Fruit fly (Drosophila melanogaster) S2 (cell line): Measurements from ENCODE around the gene hh.

Experiments
- CG8478 ChIP-seq: fragments of >200 bp; optimal IDR thresholded peaks from 2 replicates; lab custom pipeline; 2018
- CTCF ChIP-seq, 2 experiments: fragments of >200 bp; optimal IDR thresholded peaks; 2 replicates each; lab custom pipeline; 2018

The hh gene

dm6 chr3R:23126241-23127022 lies 15.3 kb downstream of the hh start, which contains the start of gene CG31365:
Gene CG31365, minus strand, starts transcription at chr3R:23126422.
- TF ChIP-seq CTCF (optimal IDR thresholded peaks at IDR 0.05; lab: Kevin White, UChicago) = no peak
- no peak for TF ChIP-seq CG8478 (lab: Kevin White, UChicago)

dm6 chr3R:23120933-23121332 lies 20.8 kb downstream of the hh start:
- TF ChIP-seq CTCF (optimal IDR thresholded peaks at IDR 0.05; lab: Kevin White, UChicago) (no peak), CG8478 (lab: Kevin White, UChicago) (no peak)

dm6 chr3R:23119873-23120272 lies 21.8 kb downstream of the hh start:
- no peak for TF ChIP-seq CTCF (optimal IDR thresholded peaks at IDR 0.05; lab: Kevin White, UChicago)
- no peak for TF ChIP-seq CG8478 (lab: Kevin White, UChicago)

DNA sequence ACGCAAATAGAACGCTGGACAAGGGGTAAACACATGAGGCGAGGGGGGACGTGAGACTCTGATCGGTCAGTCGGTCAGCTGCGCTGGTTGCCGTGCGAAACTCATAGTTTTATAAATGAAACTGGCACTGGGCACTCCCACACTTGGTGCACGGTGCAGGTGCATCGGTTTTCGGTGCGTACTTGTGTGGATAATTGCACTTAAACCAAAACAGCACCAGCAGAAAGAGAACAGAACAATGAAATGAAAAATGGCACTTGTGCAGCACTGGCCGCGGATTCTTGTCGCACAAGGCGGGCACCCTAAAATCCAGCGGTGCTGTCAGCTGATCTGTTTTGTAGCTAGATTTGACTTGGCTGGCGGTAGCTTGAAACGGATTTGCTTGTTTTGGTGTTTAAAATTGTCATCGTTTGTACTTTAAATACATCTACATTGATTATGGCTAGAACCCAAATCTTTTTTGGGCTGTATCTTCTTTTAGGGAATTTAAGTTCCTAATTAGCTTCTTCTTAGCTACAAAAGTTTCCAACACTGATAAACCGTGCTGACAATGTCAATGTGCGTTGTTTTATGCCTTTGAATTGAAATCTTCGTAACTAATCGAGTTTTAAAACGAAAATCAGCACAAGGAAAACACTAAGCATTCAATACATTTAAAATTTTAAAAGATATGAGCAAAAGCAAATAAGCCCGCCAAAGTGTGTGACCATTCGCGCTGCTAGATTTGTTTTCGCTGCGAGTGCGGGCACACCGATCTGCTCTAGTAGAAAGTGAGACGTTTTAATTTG lies 23.8 kb downstream of the hh start, which contains the start of the genes Rassf and CenB1A:
Rassf (minus strand) TSS at position 249 of the 788 bp plus-strand sequence.
CenB1A (plus strand) TSS at position 718 of the 788 bp plus-strand sequence.
- no peak for TF ChIP-seq CTCF (optimal IDR thresholded peaks at IDR 0.05; lab: Kevin White, UChicago)
- no peak for TF ChIP-seq CG8478 (lab: Kevin White, UChicago)

- TF ChIP-seq CG8478 (lab: Kevin White, UChicago) = no peak
- TF ChIP-seq CTCF (optimal IDR thresholded peaks at IDR 0.05; lab: Kevin White, UChicago) = no peak
Observed at dm6 chr3R:23112680-23113362, 28.9 kb downstream of the hh start, which contains the start of gene Cow. Gene Cow, minus strand, starts transcription at chr3R:23112730.

- no peak for TF ChIP-seq CG8478 (lab: Kevin White, UChicago)
- no peak for TF ChIP-seq CTCF (optimal IDR thresholded peaks at IDR 0.05; lab: Kevin White, UChicago)
Observed at dm6 chr3R:23110724-23111123, 31.0 kb downstream of the hh start.

- TF ChIP-seq CG8478 (lab: Kevin White, UChicago) (no peak), CTCF (optimal IDR thresholded peaks at IDR 0.05; lab: Kevin White, UChicago) (no peak)
Observed at dm6 chr3R:23099233-23099632, 42.5 kb downstream of the hh start, which contains the start of gene CG6738. Gene CG6738, plus strand, starts transcription at chr3R:23099533.

DNA sequence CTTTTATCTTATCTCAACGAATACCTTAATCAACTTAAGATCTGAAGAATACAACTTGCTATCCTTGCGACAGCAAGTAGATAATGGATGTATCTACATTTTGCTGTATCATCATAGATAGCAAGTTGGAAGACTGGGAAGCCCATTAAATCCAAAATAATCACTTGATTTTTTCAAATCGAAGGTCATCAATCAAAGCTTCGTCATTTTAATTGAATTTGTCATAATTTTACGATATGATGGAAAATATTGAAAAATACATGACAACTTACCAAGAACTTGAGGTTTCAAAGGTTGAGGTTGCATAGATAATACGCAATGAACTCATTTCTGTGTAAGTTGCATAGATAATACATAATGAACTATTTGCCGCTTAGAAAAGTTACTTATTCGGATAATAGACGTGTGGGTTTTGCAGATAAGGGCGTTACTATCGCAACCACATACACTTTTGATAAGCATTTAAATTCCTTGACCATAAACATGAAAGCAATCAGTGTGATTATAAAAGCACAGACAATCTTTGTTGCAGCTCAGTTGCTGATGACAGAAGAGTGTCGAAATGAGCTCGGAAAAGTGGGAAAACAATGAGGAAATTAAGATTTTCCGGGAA lies 44.4 kb downstream of the hh start, which contains the start of gene CG6733:
CG6733 (plus strand) TSS at position 532 of the 613 bp plus-strand sequence.
- TF ChIP-seq CTCF (optimal IDR thresholded peaks at IDR 0.05; lab: Kevin White, UChicago) (no peak), CG8478 (lab: Kevin White, UChicago) (no peak)

dm6 chr3R:23095346-23095745 lies 46.4 kb downstream of the hh start, which contains the start of gene CG17109:
Gene CG17109, plus strand, starts transcription at chr3R:23095690.
- TF ChIP-seq CTCF (optimal IDR thresholded peaks at IDR 0.05; lab: Kevin White, UChicago) (no peak), CG8478 (lab: Kevin White, UChicago) (no peak)

- TF ChIP-seq CTCF (optimal IDR thresholded peaks at IDR 0.05; lab: Kevin White, UChicago) (no peak), CG8478 (lab: Kevin White, UChicago) (no peak)
Observed at dm6 chr3R:23091586-23092228, 50.0 kb downstream of the hh start, which contains the start of the genes CG17110 and CG6726. Gene CG17110, plus strand, starts transcription at chr3R:23091724. Gene CG6726, plus strand, starts transcription at chr3R:23091724.

dm6 chr3R:23088252-23088651 lies 53.5 kb downstream of the hh start:
- TF ChIP-seq CTCF (optimal IDR thresholded peaks at IDR 0.05; lab: Kevin White, UChicago) (no peak), CG8478 (lab: Kevin White, UChicago) (no peak)

- TF ChIP-seq CG8478 (lab: Kevin White, UChicago) (no peak), CTCF (optimal IDR thresholded peaks at IDR 0.05; lab: Kevin White, UChicago) (no peak)
Observed at dm6 chr3R:23081265-23081664, 60.4 kb downstream of the hh start.
